In the genomic region with DNA sequence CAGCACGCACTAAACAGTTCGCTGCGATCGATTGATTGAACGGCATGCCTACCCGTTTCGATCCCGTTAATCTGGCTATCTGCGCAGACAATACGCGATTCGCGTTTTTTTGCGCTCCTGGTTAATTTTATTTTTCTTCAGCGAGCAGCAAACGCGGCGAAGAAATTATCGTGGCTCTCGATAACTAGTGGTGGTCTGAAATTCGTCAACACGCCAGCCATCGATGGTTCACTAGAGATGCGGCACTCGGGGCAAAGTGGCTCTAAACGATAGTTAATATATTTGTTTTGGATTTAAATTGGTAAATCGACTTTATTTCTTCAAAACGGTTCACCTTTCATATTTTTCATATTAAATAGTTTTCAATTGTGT, we compare ENCODE assay signal across 1 fruit fly cellular context.
TF ChIP-seq lines count a peak whose summit lies in the region.

A gene (minus strand): TSS at position 191 of the 372 bp plus-strand sequence.

TF ChIP-seq in whole organism, embryonic, 481 proteins besides CTCF, POLR2A, EP300 and RAD21 (continued from another document):
- TF ChIP-seq CG10366 (GFP tag; IDR thresholded peaks at IDR 0.05; lab: Robert Waterston, UW) (peak; percentile 70), Six4 (GFP tag; optimal IDR thresholded peaks at IDR 0.05; lab: Kevin White, UChicago) (no peak), unc-4 (GFP tag; IDR thresholded peaks at IDR 0.05; lab: Robert Waterston, UW; ENCODE audit: partially characterized antibody) (peak; percentile 67; the same call in 1 of the 2 replicates), onecut (GFP tag; IDR thresholded peaks at IDR 0.05; lab: Robert Waterston, UW) (no peak), Dip3 (GFP tag; optimal IDR thresholded peaks at IDR 0.05; lab: Kevin White, UChicago) (peak; percentile 52), Jarid2 (GFP tag; optimal IDR thresholded peaks at IDR 0.05; lab: Kevin White, UChicago) (no peak), Antp (GFP tag; optimal IDR thresholded peaks at IDR 0.05; lab: Kevin White, UChicago) (peak; percentile 63), CG2199 (GFP tag; IDR thresholded peaks at IDR 0.05; lab: Robert Waterston, UW) (no peak), D (optimal IDR thresholded peaks at IDR 0.05; lab: Kevin White, UChicago) (no peak), D (GFP tag; optimal IDR thresholded peaks at IDR 0.05; lab: Kevin White, UChicago) (no peak), CG16779 (GFP tag; IDR thresholded peaks at IDR 0.05; lab: Robert Waterston, UW) (no peak), exex (tag; optimal IDR thresholded peaks at IDR 0.05; lab: Kevin White, UChicago) (no peak), CG8765 (GFP tag; IDR thresholded peaks at IDR 0.05; lab: Robert Waterston, UW) (peak; percentile 55; the same call in 1 of the 2 replicates), CG2889 (GFP tag; IDR thresholded peaks at IDR 0.05; lab: Robert Waterston, UW) (peak; percentile 33; the same call in 1 of the 3 replicates), CG7357 (GFP tag; IDR thresholded peaks at IDR 0.05; lab: Robert Waterston, UW) (no peak), CG14667 (GFP tag; IDR thresholded peaks at IDR 0.05; lab: Robert Waterston, UW) (peak; percentile 41; the same call in 1 of the 2 replicates), NC2α (GFP tag; optimal IDR thresholded peaks at IDR 0.05; lab: Kevin White, UChicago) (no peak), pan (optimal IDR thresholded peaks at IDR 0.05; lab: Kevin White, UChicago) (no peak), pan (GFP tag; optimal IDR thresholded peaks at IDR 0.05 in 1 of 2, IDR thresholded peaks at IDR 0.05 in 1 of 2) (peak in 1 of 2 experiments; percentile 45), dpn (GFP tag; optimal IDR thresholded peaks at IDR 0.05; lab: Kevin White, UChicago) (peak; percentile 10 to 61), Poxn (GFP tag; IDR thresholded peaks at IDR 0.05; lab: Robert Waterston, UW) (no peak), CG11560 (tag; IDR thresholded peaks at IDR 0.05; lab: Robert Waterston, UW) (no peak), H15 (GFP tag; IDR thresholded peaks at IDR 0.05; lab: Robert Waterston, UW) (peak; percentile 70; the same call in 1 of the 3 replicates), org-1 (GFP tag; optimal IDR thresholded peaks at IDR 0.05; lab: Kevin White, UChicago) (no peak), CG7372 (GFP tag; IDR thresholded peaks at IDR 0.05; lab: Robert Waterston, UW) (peak; percentile 67)
